Worm (Caenorhabditis elegans) whole organism, L1 larva: ENCODE results near the gene mct-6.
A peak's percentile ranks its signal among the peaks of the same experiment; 100 is the strongest.

Experiments used
- F16B12.6 ChIP-seq: fragments of 150-350 bp; optimal IDR thresholded peaks from 2 replicates; lab custom pipeline; 2014; ENCODE audit warnings: missing biosample characterization, missing genetic modification characterization
- Y116A8C.19 ChIP-seq: sonication (generic microtip); optimal IDR thresholded peaks from 2 replicates; lab custom pipeline; 2016; ENCODE audit warnings: missing compliant biosample characterization, missing genetic modification characterization, borderline replicate concordance
- alr-1 ChIP-seq: fragments of 200-800 bp; sonication (Bioruptor generic); optimal IDR thresholded peaks from 2 replicates; lab custom pipeline; 2018; ENCODE audit warnings: borderline replicate concordance, mild to moderate bottlenecking, missing genetic modification characterization, missing compliant biosample characterization
- aly-2 ChIP-seq: fragments of 150-350 bp; optimal IDR thresholded peaks from 2 replicates; lab custom pipeline; 2014; ENCODE audit warnings: missing biosample characterization, missing genetic modification characterization
- ama-1 ChIP-seq: fragments of 150-350 bp; optimal IDR thresholded peaks from 2 replicates; lab custom pipeline; 2014
- ceh-63 ChIP-seq: fragments of 200-800 bp; sonication (Bioruptor generic); optimal IDR thresholded peaks from 2 replicates; lab custom pipeline; 2018; ENCODE audit warnings: mild to moderate bottlenecking, missing genetic modification characterization, missing compliant biosample characterization
- ceh-8 ChIP-seq: fragments of 200-800 bp; sonication (Bioruptor generic); optimal IDR thresholded peaks from 2 replicates; lab custom pipeline; 2018; ENCODE audit warnings: mild to moderate bottlenecking, missing genetic modification characterization, moderate library complexity, missing compliant biosample characterization
- ceh-82 ChIP-seq, 3 experiments: fragments of 150-350 bp in 1 of 3; sonication (generic microtip) in 2 of 3; optimal IDR thresholded peaks; 2 replicates each; lab custom pipeline; 2014 to 2017; ENCODE audit warnings: missing biosample characterization in 3 of 3, missing genetic modification characterization in 3 of 3
- ceh-88 ChIP-seq: fragments of 200-800 bp; sonication (Bioruptor generic); IDR thresholded peaks from 2 replicates; pipeline ENCODE4 v1.3.6; 2022; ENCODE audit warnings: missing genetic modification characterization, missing compliant biosample characterization
- ces-1 ChIP-seq: fragments of 150-350 bp; optimal IDR thresholded peaks from 2 replicates; lab custom pipeline; 2014; ENCODE audit warnings: missing biosample characterization, missing genetic modification reagents, missing genetic modification characterization
- dpl-1 ChIP-seq, 3 experiments: fragments of 150-350 bp in 2 of 3; sonication (generic microtip) in 1 of 3; optimal IDR thresholded peaks; 2 replicates each; lab custom pipeline; 2014 to 2017; ENCODE audit warnings: missing biosample characterization in 3 of 3, missing genetic modification characterization in 3 of 3, missing genetic modification reagents in 3 of 3
- efl-1 ChIP-seq, 4 experiments: fragments of 150-350 bp; optimal IDR thresholded peaks in 3 of 4; peaks in 1 of 4; 1 replicate in 1 of 4; 2 replicates in 3 of 4; lab custom pipeline; 2014; ENCODE audit warnings: missing biosample characterization in 2 of 4, missing genetic modification characterization in 2 of 4, missing genetic modification reagents in 2 of 4
- efl-3 ChIP-seq: fragments of 200-800 bp; sonication (Bioruptor generic); optimal IDR thresholded peaks from 2 replicates; lab custom pipeline; 2018; ENCODE audit warnings: mild to moderate bottlenecking, missing genetic modification characterization, missing compliant biosample characterization
- egl-13 ChIP-seq: sonication (generic microtip); optimal IDR thresholded peaks from 2 replicates; lab custom pipeline; 2016; ENCODE audit warnings: missing genotype, missing genetic modification reagents, missing genetic modification characterization, missing compliant biosample characterization
- egl-27 ChIP-seq, 2 experiments: fragments of 150-350 bp in 1 of 2; sonication (generic microtip); optimal IDR thresholded peaks; 3 replicates each; lab custom pipeline; 2017 to 2018; ENCODE audit warnings: missing biosample characterization in 2 of 2, missing genetic modification characterization in 2 of 2, missing genetic modification reagents in 2 of 2
- elt-2 ChIP-seq: sonication (generic microtip); optimal IDR thresholded peaks from 2 replicates; lab custom pipeline; 2016; ENCODE audit warnings: missing genetic modification characterization, mild to moderate bottlenecking, inconsistent platforms, missing compliant biosample characterization, missing genetic modification reagents
- ets-5 ChIP-seq: fragments of 200-800 bp; sonication (Bioruptor generic); IDR thresholded peaks from 2 replicates; pipeline ENCODE4 v1.3.6; 2022; ENCODE audit warnings: missing genetic modification characterization, missing compliant biosample characterization
- fkh-10 ChIP-seq: sonication (generic microtip); optimal IDR thresholded peaks from 2 replicates; lab custom pipeline; 2017; ENCODE audit warnings: missing biosample characterization, missing genetic modification reagents, missing genetic modification characterization
- fos-1 ChIP-seq: fragments of 150-350 bp; optimal IDR thresholded peaks from 2 replicates; lab custom pipeline; 2014; ENCODE audit warnings: missing biosample characterization, missing genetic modification characterization
- grh-1 ChIP-seq: fragments of 200-800 bp; sonication (Bioruptor generic); IDR thresholded peaks from 2 replicates; pipeline ENCODE4 v1.3.6; 2022; ENCODE audit warnings: missing genetic modification reagents, missing genetic modification characterization, missing compliant biosample characterization
- irx-1 ChIP-seq: sonication (generic microtip); optimal IDR thresholded peaks from 2 replicates; lab custom pipeline; 2016; ENCODE audit warnings: missing genetic modification characterization, missing compliant biosample characterization
- isw-1 ChIP-seq: fragments of 200-800 bp; sonication (Bioruptor generic); IDR thresholded peaks from 2 replicates; pipeline ENCODE4 v1.3.6; 2022; ENCODE audit warnings: missing genetic modification characterization, missing compliant biosample characterization
- jun-1 ChIP-seq: fragments of 150-350 bp; optimal IDR thresholded peaks from 2 replicates; lab custom pipeline; 2014; ENCODE audit warnings: missing biosample characterization, missing genetic modification reagents, missing genetic modification characterization
- lin-13 ChIP-seq: fragments of 150-350 bp; optimal IDR thresholded peaks from 2 replicates; lab custom pipeline; 2014; ENCODE audit warnings: missing biosample characterization, missing genetic modification reagents, missing genetic modification characterization
- lin-14 ChIP-seq: fragments of 200-800 bp; sonication (Bioruptor generic); optimal IDR thresholded peaks from 2 replicates; lab custom pipeline; 2018; ENCODE audit warnings: mild to moderate bottlenecking, missing genetic modification characterization, moderate library complexity, missing compliant biosample characterization
- lin-15B ChIP-seq: fragments of 150-350 bp; sonication (generic microtip); optimal IDR thresholded peaks from 3 replicates; lab custom pipeline; 2014; ENCODE audit warnings: missing biosample characterization, missing genetic modification characterization
- lin-35 ChIP-seq, 2 experiments: fragments of 150-350 bp; optimal IDR thresholded peaks; 2 replicates each; lab custom pipeline; 2014; ENCODE audit warnings: missing biosample characterization in 2 of 2, missing genetic modification characterization in 2 of 2, missing genetic modification reagents in 2 of 2
- lir-3 ChIP-seq: sonication (generic microtip); optimal IDR thresholded peaks from 2 replicates; lab custom pipeline; 2016; ENCODE audit warnings: mild to moderate bottlenecking, missing genetic modification characterization, moderate library complexity, missing compliant biosample characterization; ENCODE audit not compliant: poor library complexity
- lsy-2 ChIP-seq, 2 experiments: fragments of 150-350 bp; optimal IDR thresholded peaks; 2 replicates each; lab custom pipeline; 2014; ENCODE audit warnings: missing biosample characterization in 2 of 2, missing genetic modification characterization in 2 of 2
- mdl-1 ChIP-seq, 2 experiments: fragments of 150-350 bp; optimal IDR thresholded peaks; 2 replicates each; lab custom pipeline; 2014 to 2017; ENCODE audit warnings: missing biosample characterization in 2 of 2, missing genetic modification characterization in 2 of 2, inconsistent platforms in 1 of 2
- mef-2 ChIP-seq: fragments of 150-350 bp; optimal IDR thresholded peaks from 2 replicates; lab custom pipeline; 2014; ENCODE audit warnings: missing biosample characterization, missing genetic modification characterization
- nhr-11 ChIP-seq: fragments of 150-350 bp; optimal IDR thresholded peaks from 2 replicates; lab custom pipeline; 2014; ENCODE audit warnings: missing biosample characterization, missing genetic modification characterization
- nhr-19 ChIP-seq: fragments of 200-800 bp; sonication (Bioruptor generic); conservative IDR thresholded peaks from 2 replicates; pipeline ENCODE4 v1.3.6; 2022; ENCODE audit warnings: missing genetic modification characterization, missing compliant biosample characterization
- nhr-20 ChIP-seq: sonication (generic microtip); optimal IDR thresholded peaks from 2 replicates; lab custom pipeline; 2016; ENCODE audit warnings: mild to moderate bottlenecking, missing genetic modification characterization, missing compliant biosample characterization
- nhr-237 ChIP-seq: fragments of 150-350 bp; optimal IDR thresholded peaks from 2 replicates; lab custom pipeline; 2014; ENCODE audit warnings: missing biosample characterization, missing genetic modification characterization
- nhr-47 ChIP-seq: sonication (generic microtip); optimal IDR thresholded peaks from 2 replicates; lab custom pipeline; 2016; ENCODE audit warnings: mild to moderate bottlenecking, missing genetic modification characterization, moderate library complexity, missing compliant biosample characterization
- nhr-76 ChIP-seq: sonication (generic microtip); optimal IDR thresholded peaks from 2 replicates; lab custom pipeline; 2017; ENCODE audit warnings: missing biosample characterization, missing genetic modification characterization
- nhr-77 ChIP-seq: fragments of 150-350 bp; optimal IDR thresholded peaks from 2 replicates; lab custom pipeline; 2014; ENCODE audit warnings: missing biosample characterization, missing genetic modification characterization
- nhr-85 ChIP-seq: sonication (generic microtip); peaks from one replicate; lab custom pipeline; 2016; ENCODE audit warnings: missing genetic modification characterization, inconsistent platforms, missing compliant biosample characterization
- nhr-90 ChIP-seq: sonication (generic microtip); optimal IDR thresholded peaks from 2 replicates; lab custom pipeline; 2016; ENCODE audit warnings: mild to moderate bottlenecking, missing genetic modification characterization, missing compliant biosample characterization; ENCODE audit not compliant: poor library complexity
- rnt-1 ChIP-seq: sonication (generic microtip); optimal IDR thresholded peaks from 2 replicates; lab custom pipeline; 2016; ENCODE audit warnings: mild to moderate bottlenecking, missing genetic modification characterization, moderate library complexity, missing compliant biosample characterization
- skn-1 ChIP-seq: fragments of 150-350 bp; optimal IDR thresholded peaks from 2 replicates; lab custom pipeline; 2014; ENCODE audit warnings: missing biosample characterization, missing genetic modification characterization
- snpc-4 ChIP-seq: fragments of 150-350 bp; optimal IDR thresholded peaks from 2 replicates; lab custom pipeline; 2014; ENCODE audit warnings: missing biosample characterization, missing genetic modification characterization
- sox-4 ChIP-seq: sonication (generic microtip); optimal IDR thresholded peaks from 2 replicates; lab custom pipeline; 2016; ENCODE audit warnings: missing genetic modification characterization, missing compliant biosample characterization
- sup-37 ChIP-seq: fragments of 200-800 bp; sonication (Bioruptor generic); optimal IDR thresholded peaks from 2 replicates; lab custom pipeline; 2018; ENCODE audit warnings: mild to moderate bottlenecking, missing genetic modification characterization, missing compliant biosample characterization
- tbx-2 ChIP-seq: sonication (generic microtip); optimal IDR thresholded peaks from 2 replicates; lab custom pipeline; 2016; ENCODE audit warnings: missing genetic modification characterization, missing compliant biosample characterization
- unc-86 ChIP-seq: sonication (generic microtip); optimal IDR thresholded peaks from 2 replicates; lab custom pipeline; 2016; ENCODE audit warnings: missing genetic modification characterization, missing compliant biosample characterization
- unc-98 ChIP-seq: fragments of 200-800 bp; sonication (Bioruptor generic); IDR thresholded peaks from 2 replicates; pipeline ENCODE4 v1.3.6; 2022; ENCODE audit warnings: missing genetic modification characterization, missing compliant biosample characterization
- xbp-1 ChIP-seq: sonication (generic microtip); optimal IDR thresholded peaks from 2 replicates; lab custom pipeline; 2016; ENCODE audit warnings: missing genetic modification characterization, missing compliant biosample characterization
- zip-4 ChIP-seq: fragments of 200-800 bp; sonication (Bioruptor generic); optimal IDR thresholded peaks from 2 replicates; lab custom pipeline; 2018; ENCODE audit warnings: mild to moderate bottlenecking, missing genetic modification characterization, moderate library complexity, missing compliant biosample characterization
- ztf-4 ChIP-seq: fragments of 150-350 bp; optimal IDR thresholded peaks from 2 replicates; lab custom pipeline; 2014; ENCODE audit warnings: missing biosample characterization, missing genetic modification characterization

Gene mct-6

ce11 chrX:16726879-16727278 lies 43.4 kb downstream of the mct-6 start (continued):
- TF ChIP-seq sox-4 (tag; lab: Kevin White, UChicago): peak; percentile 62
- TF ChIP-seq ceh-82 (tag; optimal IDR thresholded peaks at IDR 0.05; lab: Kevin White, UChicago): peak; percentile 80 to 93 (median 83)
- TF ChIP-seq snpc-4 (tag; lab: Kevin White, UChicago): peak; percentile 76
- peak; percentile 29 to 47 (median 41) for TF ChIP-seq dpl-1 (GFP tag; optimal IDR thresholded peaks at IDR 0.05; lab: Kevin White, UChicago)
- peak; percentile 89 for TF ChIP-seq nhr-19
- TF ChIP-seq F16B12.6 (tag; lab: Kevin White, UChicago): no peak
- no peak for TF ChIP-seq alr-1 (tag; lab: Kevin White, UChicago)
- TF ChIP-seq ztf-4 (tag; lab: Kevin White, UChicago): peak; percentile 87
- TF ChIP-seq mef-2 (tag; lab: Kevin White, UChicago): peak; percentile 97
- TF ChIP-seq zip-4 (GFP tag; lab: Kevin White, UChicago): peak; percentile 49
- peak; percentile 83 for TF ChIP-seq xbp-1 (tag; lab: Kevin White, UChicago)
- TF ChIP-seq ceh-88: peak; percentile 38; the same call in 1 of the 2 replicates
- peak; percentile 98 for TF ChIP-seq nhr-20 (tag; lab: Kevin White, UChicago)
- TF ChIP-seq Y116A8C.19 (tag; lab: Kevin White, UChicago): no peak
- peak; percentile 68 for TF ChIP-seq lir-3
- TF ChIP-seq rnt-1 (tag; lab: Kevin White, UChicago): peak; percentile 88
- TF ChIP-seq elt-2: peak; percentile 86
- TF ChIP-seq grh-1 (GFP tag; lab: Robert Waterston, UW): peak; percentile 69
- TF ChIP-seq nhr-76 (tag; lab: Kevin White, UChicago): no peak
- TF ChIP-seq mdl-1 (tag; optimal IDR thresholded peaks at IDR 0.05; lab: Kevin White, UChicago): peak; percentile 52 to 93
- peak; percentile 99 for TF ChIP-seq lin-14
- TF ChIP-seq skn-1 (tag; lab: Kevin White, UChicago): peak; percentile 77
- TF ChIP-seq lin-13 (GFP tag; lab: Kevin White, UChicago): peak; percentile 91
- peak; percentile 78 for TF ChIP-seq isw-1 (GFP tag; lab: Robert Waterston, UW)
- TF ChIP-seq irx-1 (tag; lab: Kevin White, UChicago): peak; percentile 79
- TF ChIP-seq aly-2: peak; percentile 62
- peak; percentile 56 for TF ChIP-seq sup-37 (GFP tag; lab: Kevin White, UChicago)
- peak; percentile 91 for TF ChIP-seq nhr-47 (tag; lab: Kevin White, UChicago)
- TF ChIP-seq ama-1 (lab: Kevin White, UChicago): no peak
- TF ChIP-seq efl-3 (GFP tag; lab: Kevin White, UChicago): no peak
- TF ChIP-seq ceh-8 (GFP tag; lab: Kevin White, UChicago): peak; percentile 70
- no peak for TF ChIP-seq lin-15B (tag; lab: Kevin White, UChicago)
- TF ChIP-seq ets-5 (GFP tag; lab: Robert Waterston, UW): no peak
- TF ChIP-seq fkh-10 (GFP tag; lab: Kevin White, UChicago): peak; percentile 90
- TF ChIP-seq lin-35 (GFP tag; optimal IDR thresholded peaks at IDR 0.05; lab: Kevin White, UChicago): peak; percentile 62 to 83
- peak; percentile 94 for TF ChIP-seq tbx-2
- peak; percentile 69 for TF ChIP-seq fos-1 (tag; lab: Kevin White, UChicago)
- peak; percentile 86 to 91 for TF ChIP-seq egl-27 (tag; optimal IDR thresholded peaks at IDR 0.05; lab: Kevin White, UChicago)
- TF ChIP-seq lsy-2 (tag; optimal IDR thresholded peaks at IDR 0.05; lab: Kevin White, UChicago): peak; percentile 69 to 89
- peak; percentile 67 for TF ChIP-seq nhr-11
- TF ChIP-seq unc-98 (GFP tag; lab: Robert Waterston, UW): no peak
- peak; percentile 56 to 84 for TF ChIP-seq efl-1 (optimal IDR thresholded peaks at IDR 0.05; lab: Kevin White, UChicago)
- peak in 1 of 2 experiments; percentile 88 for TF ChIP-seq efl-1 (GFP tag; optimal IDR thresholded peaks at IDR 0.05 in 1 of 2; lab: Kevin White, UChicago)
- no peak for TF ChIP-seq ceh-63
- TF ChIP-seq nhr-90 (tag; lab: Kevin White, UChicago): peak; percentile 83
- no peak for TF ChIP-seq ces-1 (GFP tag; lab: Kevin White, UChicago)
- TF ChIP-seq jun-1 (tag; lab: Kevin White, UChicago): peak; percentile 88
- peak; percentile 89 for TF ChIP-seq egl-13
- peak; percentile 95 for TF ChIP-seq unc-86 (tag; lab: Kevin White, UChicago)
- peak; percentile 96 for TF ChIP-seq nhr-85 (tag; lab: Kevin White, UChicago)
- TF ChIP-seq nhr-237: no peak
- TF ChIP-seq nhr-77 (tag; lab: Kevin White, UChicago): peak; percentile 93
